Worm (Caenorhabditis elegans) whole organism, midembryonic: ENCODE results near the gene srx-68.

Experiments used
- T22C8.4 ChIP-seq: fragments of 200-800 bp; sonication (Bioruptor generic); IDR thresholded peaks from 2 replicates; pipeline ENCODE4 v1.3.6; 2022; ENCODE audit warnings: missing genetic modification characterization, missing compliant biosample characterization
- cog-1 ChIP-seq: sonication (generic microtip); optimal IDR thresholded peaks from 2 replicates; lab custom pipeline; 2016; ENCODE audit warnings: missing genetic modification characterization, missing compliant biosample characterization
- flt-1 ChIP-seq: fragments of 200-800 bp; sonication (Bioruptor generic); IDR thresholded peaks from 2 replicates; pipeline ENCODE4 v1.3.6; 2022; ENCODE audit warnings: missing genetic modification characterization, missing compliant biosample characterization
- klf-2 ChIP-seq: fragments of 200-800 bp; sonication (Bioruptor generic); conservative IDR thresholded peaks from 2 replicates; pipeline ENCODE4 v1.3.6; 2022; ENCODE audit warnings: missing genetic modification reagents, missing genetic modification characterization, missing compliant biosample characterization
- med-1 ChIP-seq: sonication (generic microtip); optimal IDR thresholded peaks from 2 replicates; lab custom pipeline; 2017; ENCODE audit warnings: missing genetic modification characterization, mild to moderate bottlenecking, missing compliant biosample characterization, antibody characterized with exemption, missing genetic modification reagents; ENCODE audit not compliant: insufficient read depth
- ref-1 ChIP-seq: fragments of 200-800 bp; sonication (Bioruptor generic); conservative IDR thresholded peaks from 2 replicates; pipeline ENCODE4 v1.3.6; 2022; ENCODE audit warnings: missing genetic modification reagents, missing genetic modification characterization, missing compliant biosample characterization
- tab-1 ChIP-seq: fragments of 200-800 bp; sonication (Bioruptor generic); IDR thresholded peaks from 2 replicates; pipeline ENCODE4 v1.3.6; 2022; ENCODE audit warnings: missing genetic modification characterization, missing compliant biosample characterization
- ztf-23 ChIP-seq: fragments of 200-800 bp; sonication (Bioruptor generic); IDR thresholded peaks from 2 replicates; pipeline ENCODE4 v1.3.6; 2022; ENCODE audit warnings: missing genetic modification reagents, missing genetic modification characterization, missing compliant biosample characterization
- ztf-29 ChIP-seq: fragments of 200-800 bp; sonication (Bioruptor generic); IDR thresholded peaks from 2 replicates; pipeline ENCODE4 v1.3.6; 2022; ENCODE audit warnings: missing genetic modification reagents, missing genetic modification characterization, missing compliant biosample characterization

- TF ChIP-seq flt-1 (GFP tag; lab: Robert Waterston, UW): no peak
- no peak for TF ChIP-seq cog-1 (tag; lab: Kevin White, UChicago)
- TF ChIP-seq T22C8.4 (GFP tag; lab: Robert Waterston, UW): no peak
- no peak for TF ChIP-seq klf-2 (GFP tag; lab: Robert Waterston, UW)
- no peak for TF ChIP-seq med-1 (GFP tag; lab: Kevin White, UChicago)
- no peak for TF ChIP-seq ztf-29 (GFP tag; lab: Robert Waterston, UW)
- no peak for TF ChIP-seq tab-1 (GFP tag; lab: Robert Waterston, UW)
- no peak for TF ChIP-seq ztf-23
- TF ChIP-seq ref-1 (GFP tag; lab: Robert Waterston, UW): no peak
These were observed 10.0 kb upstream of the srx-68 start, which contains the start of the genes str-229 and srh-190 for ce11 chrV:3902458-3903157.
